Fruit fly (Drosophila melanogaster): ENCODE data around the gene CG12576.

The CG12576 gene

dm6 chrX:22481860-22482544 is at the start of gene CG12576, which contains the start of gene Cp110 (continued):
- TF ChIP-seq wek (GFP tag; optimal IDR thresholded peaks at IDR 0.05) (no peak), CG2199 (GFP tag; IDR thresholded peaks at IDR 0.05) (no peak), NC2α (GFP tag; optimal IDR thresholded peaks at IDR 0.05) (no peak), CG2120 (GFP tag; optimal IDR thresholded peaks at IDR 0.05) (no peak), CG15011 (GFP tag; optimal IDR thresholded peaks at IDR 0.05) (no peak), CG3407 (GFP tag; optimal IDR thresholded peaks at IDR 0.05) (no peak), CG18011 (GFP tag; optimal IDR thresholded peaks at IDR 0.05) (no peak), CG32767 (GFP tag; IDR thresholded peaks at IDR 0.05) (no peak), CG31441 (GFP tag; IDR thresholded peaks at IDR 0.05) (no peak), Bdp1 (GFP tag; optimal IDR thresholded peaks at IDR 0.05) (no peak), sisA (GFP tag; IDR thresholded peaks at IDR 0.05) (no peak), CG18476 (GFP tag; optimal IDR thresholded peaks at IDR 0.05) (no peak), chinmo (GFP tag; IDR thresholded peaks at IDR 0.05; ENCODE audit: partially characterized antibody) (no peak), CG2889 (GFP tag; IDR thresholded peaks at IDR 0.05) (no peak), pho (GFP tag; optimal IDR thresholded peaks at IDR 0.05) (no peak), pnt (GFP tag; optimal IDR thresholded peaks at IDR 0.05) (no peak), CG17186 (GFP tag; optimal IDR thresholded peaks at IDR 0.05) (peak; percentile 8), CG12659 (GFP tag; optimal IDR thresholded peaks at IDR 0.05) (no peak), CG7745 (tag; optimal IDR thresholded peaks at IDR 0.05) (no peak), CG15479 (GFP tag; optimal IDR thresholded peaks at IDR 0.05) (no peak), ato (GFP tag; IDR thresholded peaks at IDR 0.05; ENCODE audit: partially characterized antibody) (no peak), CG4707 (GFP tag; optimal IDR thresholded peaks at IDR 0.05) (no peak), trh (GFP tag; optimal IDR thresholded peaks at IDR 0.05) (no peak), phol (tag; optimal IDR thresholded peaks at IDR 0.05) (peak; percentile 6), fu2 (GFP tag; optimal IDR thresholded peaks at IDR 0.05) (no peak), sqz (GFP tag; optimal IDR thresholded peaks at IDR 0.05) (no peak), CG42726 (GFP tag; IDR thresholded peaks at IDR 0.05; ENCODE audit: partially characterized antibody) (no peak), stc (GFP tag; IDR thresholded peaks at IDR 0.05) (no peak), MBD-R2 (GFP tag; IDR thresholded peaks at IDR 0.05) (no peak), tap (tag; optimal IDR thresholded peaks at IDR 0.05) (no peak), unpg (GFP tag; optimal IDR thresholded peaks at IDR 0.05) (no peak), fd64A (GFP tag; optimal IDR thresholded peaks at IDR 0.05) (no peak), nerfin-2 (GFP tag; IDR thresholded peaks at IDR 0.05; ENCODE audit: partially characterized antibody) (no peak), run (tag; optimal IDR thresholded peaks at IDR 0.05) (no peak), corto (GFP tag; optimal IDR thresholded peaks at IDR 0.05) (no peak), prd (optimal IDR thresholded peaks at IDR 0.05) (no peak), prd (GFP tag; IDR thresholded peaks at IDR 0.05) (no peak), slou (GFP tag; optimal IDR thresholded peaks at IDR 0.05) (no peak), CG9727 (GFP tag; optimal IDR thresholded peaks at IDR 0.05) (no peak), CG33213 (GFP tag; optimal IDR thresholded peaks at IDR 0.05) (no peak), slp2 (GFP tag; optimal IDR thresholded peaks at IDR 0.05) (no peak), sens-2 (GFP tag; IDR thresholded peaks at IDR 0.05) (no peak), CG8359 (GFP tag; optimal IDR thresholded peaks at IDR 0.05; ENCODE audit: borderline replicate concordance) (no peak), CG17568 (GFP tag; optimal IDR thresholded peaks at IDR 0.05) (no peak), croc (GFP tag; conservative IDR thresholded peaks at IDR 0.05) (no peak), gsb (GFP tag; IDR thresholded peaks at IDR 0.05) (no peak), CG10462 (GFP tag; optimal IDR thresholded peaks at IDR 0.05) (no peak), mld (GFP tag; IDR thresholded peaks at IDR 0.05; ENCODE audit: partially characterized antibody) (0 out of 3 replicates have a peak, but pooled peaks have one; percentile 21), CG1603 (tag; optimal IDR thresholded peaks at IDR 0.05) (peak; percentile 34), CG2129 (GFP tag; IDR thresholded peaks at IDR 0.05; ENCODE audit: partially characterized antibody) (no peak)

Measured in whole organism, embryonic.